Worm (Caenorhabditis elegans): ENCODE data around the gene F22B7.3.

The F22B7.3 gene

ce11 chrIII:8696680-8697079 is 48.0 kb downstream of the F22B7.3 start:
- TF ChIP-seq ztf-6 (GFP tag; IDR thresholded peaks at IDR 0.05) = no peak
- TF ChIP-seq snpc-1.3 (tag; optimal IDR thresholded peaks at IDR 0.05; ENCODE audit: insufficient read depth) = no peak
- peak; percentile 17 for TF ChIP-seq ZK185.1 (tag; optimal IDR thresholded peaks at IDR 0.05; ENCODE audit: poor library complexity, severe bottlenecking)
- TF ChIP-seq ztf-18 (tag; optimal IDR thresholded peaks at IDR 0.05) = no peak
- TF ChIP-seq K11D2.4 (GFP tag; IDR thresholded peaks at IDR 0.05) = no peak
- TF ChIP-seq ceh-58 (GFP tag; IDR thresholded peaks at IDR 0.05) = no peak
- no peak for TF ChIP-seq Y53F4B.3 (GFP tag; IDR thresholded peaks at IDR 0.05)
- TF ChIP-seq nhr-120 (GFP tag; IDR thresholded peaks at IDR 0.05) = no peak
- no peak for TF ChIP-seq F55B11.4 (tag; optimal IDR thresholded peaks at IDR 0.05; ENCODE audit: borderline replicate concordance, insufficient read depth)
- no peak for TF ChIP-seq ceh-91 (GFP tag; IDR thresholded peaks at IDR 0.05)
- no peak for TF ChIP-seq hsf-1 (GFP tag; IDR thresholded peaks at IDR 0.05)
- TF ChIP-seq repo-1 (tag; optimal IDR thresholded peaks at IDR 0.05) = no peak
- peak; percentile 87 for TF ChIP-seq hmg-1.2 (GFP tag; IDR thresholded peaks at IDR 0.05)
- no peak for TF ChIP-seq madf-3 (GFP tag; IDR thresholded peaks at IDR 0.05)
- TF ChIP-seq dox-1 (GFP tag; IDR thresholded peaks at IDR 0.05) = no peak
- no peak for TF ChIP-seq ztf-22 (GFP tag; optimal IDR thresholded peaks at IDR 0.05)
- TF ChIP-seq Y67H2A.10 (GFP tag; conservative IDR thresholded peaks at IDR 0.05) = no peak
- TF ChIP-seq ceh-40 (GFP tag; IDR thresholded peaks at IDR 0.05) = no peak
- TF ChIP-seq attf-5 (GFP tag; optimal IDR thresholded peaks at IDR 0.05) = peak; percentile 3
- no peak for TF ChIP-seq lsy-27 (tag; optimal IDR thresholded peaks at IDR 0.05; ENCODE audit: borderline replicate concordance, insufficient read depth)
- TF ChIP-seq F57C9.4 (tag; optimal IDR thresholded peaks at IDR 0.05) = no peak
- no peak for TF ChIP-seq sea-2 (GFP tag; IDR thresholded peaks at IDR 0.05)
- no peak for TF ChIP-seq tlf-1 (GFP tag; optimal IDR thresholded peaks at IDR 0.05)
- TF ChIP-seq atf-7 (tag; optimal IDR thresholded peaks at IDR 0.05) = no peak
- TF ChIP-seq C06A6.2 (GFP tag; conservative IDR thresholded peaks at IDR 0.05) = no peak
- no peak for TF ChIP-seq B0019.2 (GFP tag; conservative IDR thresholded peaks at IDR 0.05)
- no peak for TF ChIP-seq cebp-1 (GFP tag; IDR thresholded peaks at IDR 0.05)
- peak; percentile 39 for TF ChIP-seq cebp-1 (tag; optimal IDR thresholded peaks at IDR 0.05)
- TF ChIP-seq nhr-80 (tag; optimal IDR thresholded peaks at IDR 0.05) = peak; percentile 22
- no peak for TF ChIP-seq bed-2 (GFP tag; IDR thresholded peaks at IDR 0.05)
- peak; percentile 21 to 81 for TF ChIP-seq let-607 (tag; optimal IDR thresholded peaks at IDR 0.05)
- TF ChIP-seq sdz-38 (tag; optimal IDR thresholded peaks at IDR 0.05) = no peak

- TF ChIP-seq F39B2.1 (GFP tag; IDR thresholded peaks at IDR 0.05) (no peak), madf-10 (tag; optimal IDR thresholded peaks at IDR 0.05) (no peak), ceh-40 (GFP tag; IDR thresholded peaks at IDR 0.05) (no peak), hlh-12 (tag; optimal IDR thresholded peaks at IDR 0.05) (no peak)
Measured at ce11 chrIII:8697268-8697907, 48.7 kb downstream of the F22B7.3 start.

Measured in whole organism, young adult.